Fruit fly (Drosophila melanogaster) whole organism, embryonic: ENCODE measurements around the gene opa.

Experiments
- Antp ChIP-seq: fragments of 200-800 bp; sonication (Bioruptor generic); optimal IDR thresholded peaks from 3 replicates; lab custom pipeline; 2016; ENCODE audit warnings: missing biosample characterization, missing genetic modification characterization
- Asciz ChIP-seq: fragments of 200-800 bp; sonication (Bioruptor generic); optimal IDR thresholded peaks from 2 replicates; lab custom pipeline; 2017; ENCODE audit warnings: missing biosample characterization, mild to moderate bottlenecking, missing genetic modification characterization, missing genetic modification reagents
- B-H2 ChIP-seq: fragments of 200-800 bp; sonication (Bioruptor generic); optimal IDR thresholded peaks from 2 replicates; lab custom pipeline; 2018; ENCODE audit warnings: missing biosample characterization, mild to moderate bottlenecking, missing genetic modification characterization
- CG11695 ChIP-seq: fragments of 200-800 bp; sonication (Bioruptor generic); IDR thresholded peaks from 3 replicates; pipeline ENCODE4 v1.3.6; 2022; ENCODE audit warnings: missing biosample characterization, missing genetic modification characterization
- CG12769 ChIP-seq: fragments of 200-800 bp; sonication (Bioruptor generic); optimal IDR thresholded peaks from 2 replicates; lab custom pipeline; 2019; ENCODE audit warnings: missing biosample characterization, mild to moderate bottlenecking, missing genetic modification characterization, moderate library complexity
- CG12942 ChIP-seq: fragments of 200-800 bp; sonication (Bioruptor generic); optimal IDR thresholded peaks from 3 replicates; lab custom pipeline; 2016; ENCODE audit warnings: missing biosample characterization, missing genetic modification characterization
- CG1529 ChIP-seq: fragments of 200-800 bp; sonication (Bioruptor generic); optimal IDR thresholded peaks from 3 replicates; lab custom pipeline; 2018; ENCODE audit warnings: missing biosample characterization, missing genetic modification characterization
- CG15601 ChIP-seq: fragments of 200-800 bp; sonication (Bioruptor generic); optimal IDR thresholded peaks from 3 replicates; lab custom pipeline; 2019; ENCODE audit warnings: missing biosample characterization, mild to moderate bottlenecking, missing genetic modification characterization, moderate library complexity
- CG1602 ChIP-seq: fragments of 200-800 bp; sonication (Bioruptor generic); optimal IDR thresholded peaks from 3 replicates; lab custom pipeline; 2016; ENCODE audit warnings: missing biosample characterization, missing genetic modification characterization
- CG16863 ChIP-seq: fragments of 200-800 bp; sonication (Bioruptor generic); optimal IDR thresholded peaks from 3 replicates; lab custom pipeline; 2016; ENCODE audit warnings: missing biosample characterization, missing genetic modification characterization
- CG17328 ChIP-seq: fragments of 200-800 bp; sonication (Bioruptor generic); IDR thresholded peaks from 2 replicates; pipeline ENCODE4 v1.3.6; 2022; ENCODE audit warnings: missing biosample characterization, missing genetic modification characterization
- CG1792 ChIP-seq: fragments of 200-800 bp; sonication (Bioruptor generic); optimal IDR thresholded peaks from 2 replicates; lab custom pipeline; 2016; ENCODE audit warnings: missing biosample characterization, missing genetic modification characterization
- CG18011 ChIP-seq: fragments of 200-800 bp; sonication (Bioruptor generic); optimal IDR thresholded peaks from 2 replicates; lab custom pipeline; 2017; ENCODE audit warnings: missing biosample characterization, missing genetic modification characterization, mild to moderate bottlenecking, moderate library complexity, missing genotype
- CG18262 ChIP-seq: fragments of 200-800 bp; optimal IDR thresholded peaks from 3 replicates; lab custom pipeline; 2019; ENCODE audit warnings: missing biosample characterization, mild to moderate bottlenecking, missing genetic modification characterization, moderate library complexity
- CG34376 ChIP-seq: fragments of 200-800 bp; sonication (Bioruptor generic); optimal IDR thresholded peaks from 2 replicates; lab custom pipeline; 2018; ENCODE audit warnings: missing biosample characterization, mild to moderate bottlenecking, missing genetic modification characterization
- CG3847 ChIP-seq: fragments of 200-800 bp; sonication (Bioruptor generic); IDR thresholded peaks from 2 replicates; pipeline ENCODE4 v1.3.6; 2022; ENCODE audit warnings: missing biosample characterization, missing genetic modification characterization
- CG8281 ChIP-seq: fragments of 200-800 bp; sonication (Bioruptor generic); optimal IDR thresholded peaks from 2 replicates; lab custom pipeline; 2018; ENCODE audit warnings: missing biosample characterization, mild to moderate bottlenecking, missing genetic modification characterization, moderate library complexity
- Camta ChIP-seq: fragments of 200-800 bp; sonication (Bioruptor generic); optimal IDR thresholded peaks from 2 replicates; lab custom pipeline; 2016; ENCODE audit warnings: missing biosample characterization, missing genetic modification characterization
- D ChIP-seq, 2 experiments: fragments of 200-800 bp in 1 of 2; fragments of >200 bp in 1 of 2; sonication (Bioruptor generic) in 1 of 2; optimal IDR thresholded peaks; 2 replicates in 1 of 2; 3 replicates in 1 of 2; lab custom pipeline; 2017; ENCODE audit warnings: mild to moderate bottlenecking in 1 of 2, missing biosample characterization in 1 of 2, missing genetic modification characterization in 1 of 2, missing genetic modification reagents in 1 of 2
- Dad ChIP-seq: fragments of 200-800 bp; sonication (Bioruptor generic); optimal IDR thresholded peaks from 3 replicates; lab custom pipeline; 2016; ENCODE audit warnings: missing biosample characterization, missing genetic modification characterization
- HLH3B ChIP-seq: fragments of 200-800 bp; sonication (Bioruptor generic); IDR thresholded peaks from 2 replicates; pipeline ENCODE4 v1.3.6; 2022; ENCODE audit warnings: missing biosample characterization, missing genetic modification characterization
- HmgD ChIP-seq: fragments of 200-800 bp; sonication (Bioruptor generic); optimal IDR thresholded peaks from 3 replicates; lab custom pipeline; 2016; ENCODE audit warnings: missing biosample characterization, missing genetic modification characterization
- Hmx ChIP-seq: fragments of 200-800 bp; sonication (Bioruptor generic); optimal IDR thresholded peaks from 2 replicates; lab custom pipeline; 2016; ENCODE audit warnings: missing biosample characterization, missing genetic modification characterization
- Med ChIP-seq: fragments of 200-800 bp; sonication (Bioruptor generic); peaks from one replicate; lab custom pipeline; 2016; ENCODE audit warnings: missing biosample characterization, missing genetic modification characterization, mild to moderate bottlenecking, inconsistent platforms, moderate library complexity
- NC2α ChIP-seq: fragments of 200-800 bp; sonication (Bioruptor generic); optimal IDR thresholded peaks from 2 replicates; lab custom pipeline; 2016; ENCODE audit warnings: missing biosample characterization, missing genetic modification characterization
- Pdp1 ChIP-seq, 2 experiments: fragments of 200-800 bp; sonication (Bioruptor generic); optimal IDR thresholded peaks; 3 replicates each; lab custom pipeline; 2016; ENCODE audit warnings: missing biosample characterization in 2 of 2, missing genetic modification characterization in 2 of 2, mild to moderate bottlenecking in 1 of 2, moderate library complexity in 1 of 2
- Rfx ChIP-seq: fragments of 200-800 bp; sonication (Bioruptor generic); IDR thresholded peaks from 2 replicates; pipeline ENCODE4 v1.3.6; 2022; ENCODE audit warnings: missing biosample characterization, missing genetic modification characterization
- Tbp ChIP-seq: fragments of >200 bp; optimal IDR thresholded peaks from 2 replicates; lab custom pipeline; 2018; ENCODE audit warnings: missing biosample characterization, missing genetic modification characterization
- abd-A ChIP-seq: fragments of 200-800 bp; sonication (Bioruptor generic); optimal IDR thresholded peaks from 3 replicates; lab custom pipeline; 2019; ENCODE audit warnings: missing biosample characterization, mild to moderate bottlenecking, missing genetic modification characterization, moderate library complexity
- aop ChIP-seq: fragments of 200-800 bp; sonication (Bioruptor generic); IDR thresholded peaks from 2 replicates; pipeline ENCODE4 v1.3.6; 2022; ENCODE audit warnings: missing biosample characterization, missing genetic modification characterization
- az2 ChIP-seq: fragments of 200-800 bp; sonication (Bioruptor generic); optimal IDR thresholded peaks from 3 replicates; lab custom pipeline; 2016; ENCODE audit warnings: missing biosample characterization, missing genetic modification characterization
- bbx ChIP-seq: fragments of 200-800 bp; sonication (Bioruptor generic); IDR thresholded peaks from 2 replicates; pipeline ENCODE4 v1.3.6; 2022; ENCODE audit warnings: missing biosample characterization, missing genetic modification characterization; ENCODE audit not compliant: partially characterized antibody
- bsh ChIP-seq, 2 experiments: fragments of 200-800 bp; sonication (Bioruptor generic); optimal IDR thresholded peaks; 2 replicates each; lab custom pipeline; 2017 to 2018; ENCODE audit warnings: mild to moderate bottlenecking in 2 of 2, missing biosample characterization in 2 of 2, missing genetic modification characterization in 2 of 2, moderate library complexity in 1 of 2
- chif ChIP-seq, 2 experiments: fragments of 200-800 bp; sonication (Bioruptor generic); optimal IDR thresholded peaks; 3 replicates each; lab custom pipeline; 2016; ENCODE audit warnings: missing biosample characterization in 2 of 2, missing genetic modification characterization in 2 of 2
- dmrt11E ChIP-seq: fragments of 200-800 bp; sonication (Bioruptor generic); optimal IDR thresholded peaks from 3 replicates; lab custom pipeline; 2018; ENCODE audit warnings: missing biosample characterization, mild to moderate bottlenecking, missing genetic modification characterization, moderate library complexity
- esg ChIP-seq: fragments of 200-800 bp; sonication (Bioruptor generic); conservative IDR thresholded peaks from 2 replicates; pipeline ENCODE4 v1.3.6; 2022; ENCODE audit warnings: missing biosample characterization, missing genetic modification characterization
- ftz-f1 ChIP-seq: fragments of 200-800 bp; sonication (Bioruptor generic); optimal IDR thresholded peaks from 2 replicates; lab custom pipeline; 2016; ENCODE audit warnings: missing biosample characterization, missing genetic modification characterization
- jing ChIP-seq: fragments of 200-800 bp; sonication (Bioruptor generic); optimal IDR thresholded peaks from 2 replicates; lab custom pipeline; 2018; ENCODE audit warnings: missing biosample characterization, mild to moderate bottlenecking, missing genetic modification characterization
- lmd ChIP-seq: fragments of 200-800 bp; sonication (Bioruptor generic); IDR thresholded peaks from 2 replicates; pipeline ENCODE4 v1.3.6; 2022; ENCODE audit warnings: missing biosample characterization, missing genetic modification characterization
- nerfin-2 ChIP-seq: fragments of 200-800 bp; sonication (Bioruptor generic); IDR thresholded peaks from 2 replicates; pipeline ENCODE4 v1.3.6; 2022; ENCODE audit warnings: missing biosample characterization, missing genetic modification characterization; ENCODE audit not compliant: partially characterized antibody
- nom ChIP-seq: fragments of 200-800 bp; sonication (Bioruptor generic); optimal IDR thresholded peaks from 2 replicates; lab custom pipeline; 2017; ENCODE audit warnings: missing biosample characterization, missing genetic modification characterization, mild to moderate bottlenecking, moderate library complexity, missing genetic modification reagents
- otp ChIP-seq: fragments of 200-800 bp; sonication (Bioruptor generic); IDR thresholded peaks from 3 replicates; pipeline ENCODE4, ENCODE4 v1.3.6; 2022; ENCODE audit warnings: missing biosample characterization, missing genetic modification characterization
- pb ChIP-seq: fragments of 200-800 bp; sonication (Bioruptor generic); optimal IDR thresholded peaks from 3 replicates; lab custom pipeline; 2016; ENCODE audit warnings: missing biosample characterization, missing genetic modification characterization
- sc ChIP-seq, 3 experiments: fragments of >200 bp in 2 of 3; fragments of 200-800 bp in 1 of 3; sonication (Bioruptor generic) in 1 of 3; optimal IDR thresholded peaks; 2 replicates in 2 of 3; 3 replicates in 1 of 3; lab custom pipeline; 2017; ENCODE audit warnings: mild to moderate bottlenecking in 1 of 3, missing biosample characterization in 1 of 3, missing genetic modification characterization in 1 of 3, missing genetic modification reagents in 1 of 3
- slp2 ChIP-seq: fragments of 200-800 bp; sonication (Bioruptor generic); optimal IDR thresholded peaks from 2 replicates; lab custom pipeline; 2016; ENCODE audit warnings: missing biosample characterization, missing genetic modification characterization
- sna ChIP-seq: fragments of 200-800 bp; sonication (Bioruptor generic); IDR thresholded peaks from 2 replicates; pipeline ENCODE4 v1.3.6; 2022; ENCODE audit warnings: missing biosample characterization, missing genetic modification characterization; ENCODE audit not compliant: partially characterized antibody
- tna ChIP-seq: fragments of 200-800 bp; sonication (Bioruptor generic); IDR thresholded peaks from 2 replicates; pipeline ENCODE4 v1.3.6; 2022; ENCODE audit warnings: missing biosample characterization, missing genetic modification characterization; ENCODE audit not compliant: partially characterized antibody
- z ChIP-seq: fragments of 200-800 bp; sonication (Bioruptor generic); IDR thresholded peaks from 3 replicates; pipeline ENCODE4 v1.3.6; 2022; ENCODE audit warnings: missing biosample characterization, missing genetic modification characterization
- zfh1 ChIP-seq: fragments of 200-800 bp; sonication (Bioruptor generic); IDR thresholded peaks from 3 replicates; pipeline ENCODE4 v1.3.6; 2022; ENCODE audit warnings: missing biosample characterization, missing genetic modification characterization

Gene opa

DNA sequence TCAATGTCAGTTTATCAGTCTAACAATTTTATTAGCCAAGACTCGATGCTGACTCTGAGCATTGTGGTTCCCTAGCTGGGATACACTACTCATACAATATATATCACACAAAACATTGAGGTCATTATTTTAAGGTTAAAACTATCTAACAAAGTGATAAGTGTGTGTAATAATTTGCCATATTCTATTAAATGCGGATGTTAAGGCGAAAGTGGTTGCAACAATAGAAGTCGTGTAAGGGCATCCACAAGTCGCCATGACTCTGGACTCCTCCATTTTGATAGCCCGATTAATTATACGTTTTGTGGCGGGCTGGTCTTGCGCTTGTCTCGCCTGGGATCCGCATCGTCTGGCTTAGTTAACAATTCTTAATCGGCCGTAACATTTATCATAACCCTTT, 5.8 kb upstream of the opa start (continued):
- TF ChIP-seq B-H2 (GFP tag; lab: Kevin White, UChicago) (no peak), Camta (GFP tag; lab: Kevin White, UChicago) (peak; percentile 23), Asciz (GFP tag; lab: Kevin White, UChicago) (peak; percentile 10), Hmx (GFP tag; lab: Kevin White, UChicago) (no peak), Med (GFP tag; lab: Kevin White, UChicago) (peak; percentile 83), bsh (GFP tag; optimal IDR thresholded peaks at IDR 0.05; lab: Kevin White, UChicago) (peak in 1 of 2 experiments; percentile 79), CG16863 (peak; percentile 23), nom (no peak), CG17328 (peak; percentile 60; the same call in 1 of the 2 replicates), ftz-f1 (no peak), HLH3B (peak; percentile 58), aop (GFP tag; lab: Robert Waterston, UW) (no peak), abd-A (peak; percentile 52), CG8281 (tag; lab: Kevin White, UChicago) (peak; percentile 77), Rfx (GFP tag; lab: Robert Waterston, UW) (no peak), CG12942 (no peak), sna (GFP tag; lab: Robert Waterston, UW) (no peak), az2 (GFP tag; lab: Kevin White, UChicago) (peak; percentile 50), CG3847 (GFP tag; lab: Robert Waterston, UW) (peak; percentile 8; the same call in 1 of the 2 replicates), pb (no peak), otp (GFP tag; lab: Robert Waterston, UW) (0 out of 3 replicates have a peak, but pooled peaks have one; percentile 37), Tbp (GFP tag; lab: Kevin White, UChicago) (no peak), lmd (no peak), CG15601 (peak; percentile 55), Antp (GFP tag; lab: Kevin White, UChicago) (peak; percentile 41), nerfin-2 (GFP tag; lab: Robert Waterston, UW) (no peak), dmrt11E (peak; percentile 84), CG1529 (GFP tag; lab: Kevin White, UChicago) (peak; percentile 37), z (GFP tag; lab: Robert Waterston, UW) (no peak), NC2α (GFP tag; lab: Kevin White, UChicago) (no peak), CG18262 (tag; lab: Kevin White, UChicago) (peak; percentile 75), D (optimal IDR thresholded peaks at IDR 0.05; lab: Kevin White, UChicago) (no peak), D (GFP tag; optimal IDR thresholded peaks at IDR 0.05; lab: Kevin White, UChicago) (peak; percentile 18), sc (optimal IDR thresholded peaks at IDR 0.05; lab: Kevin White, UChicago) (no peak), sc (GFP tag; optimal IDR thresholded peaks at IDR 0.05; lab: Kevin White, UChicago) (peak; percentile 41), CG12769 (tag; lab: Kevin White, UChicago) (peak; percentile 56), esg (GFP tag; lab: Robert Waterston, UW) (peak; percentile 48), zfh1 (GFP tag; lab: Robert Waterston, UW) (peak; percentile 60; the same call in 2 of the 3 replicates), slp2 (GFP tag; lab: Kevin White, UChicago) (peak; percentile 17), tna (GFP tag; lab: Robert Waterston, UW) (no peak), CG34376 (GFP tag; lab: Kevin White, UChicago) (no peak), CG18011 (GFP tag; lab: Kevin White, UChicago) (no peak), CG11695 (GFP tag; lab: Robert Waterston, UW) (no peak), Dad (peak; percentile 4), Pdp1 (GFP tag; optimal IDR thresholded peaks at IDR 0.05; lab: Kevin White, UChicago) (peak in 1 of 2 experiments; percentile 44), jing (peak; percentile 39), bbx (GFP tag; lab: Robert Waterston, UW) (no peak), chif (GFP tag; optimal IDR thresholded peaks at IDR 0.05; lab: Kevin White, UChicago) (peak in 1 of 2 experiments; percentile 54), CG1602 (peak; percentile 24), HmgD (no peak), CG1792 (GFP tag; lab: Kevin White, UChicago) (no peak)
